Fruit fly (Drosophila melanogaster) whole organism, prepupa: ENCODE measurements around the gene CG32554.
A peak's percentile ranks its signal among the peaks of the same experiment; 100 is the strongest.

ENCODE experiments used
- Blimp-1 ChIP-seq: fragments of 200-800 bp; sonication (Bioruptor generic); optimal IDR thresholded peaks from 3 replicates; lab custom pipeline; 2017; ENCODE audit warnings: missing biosample characterization, missing genetic modification characterization, mild to moderate bottlenecking, moderate library complexity, missing genetic modification reagents
- CG10631 ChIP-seq: fragments of 200-800 bp; sonication (Bioruptor generic); optimal IDR thresholded peaks from 2 replicates; lab custom pipeline; 2016; ENCODE audit warnings: missing biosample characterization, missing genetic modification characterization
- CG11294 ChIP-seq: fragments of 200-800 bp; sonication (Bioruptor generic); IDR thresholded peaks from 2 replicates; pipeline ENCODE4 v1.3.6; 2022; ENCODE audit warnings: missing biosample characterization, missing genetic modification characterization
- CG11762 ChIP-seq: fragments of 200-800 bp; sonication (Bioruptor generic); optimal IDR thresholded peaks from 3 replicates; lab custom pipeline; 2016; ENCODE audit warnings: missing biosample characterization, missing genetic modification characterization; ENCODE audit not compliant: insufficient read depth
- CG11902 ChIP-seq: fragments of 200-800 bp; sonication (Bioruptor generic); optimal IDR thresholded peaks from 3 replicates; lab custom pipeline; 2016; ENCODE audit warnings: missing biosample characterization, missing genetic modification characterization
- CG1621 ChIP-seq: fragments of 200-800 bp; sonication (Bioruptor generic); optimal IDR thresholded peaks from 3 replicates; lab custom pipeline; 2018; ENCODE audit warnings: missing biosample characterization, mild to moderate bottlenecking, missing genetic modification characterization
- CG16779 ChIP-seq: fragments of 200-800 bp; sonication (Bioruptor generic); optimal IDR thresholded peaks from 3 replicates; lab custom pipeline; 2017; ENCODE audit warnings: missing biosample characterization, mild to moderate bottlenecking, missing genetic modification characterization
- CG3032 ChIP-seq: fragments of 200-800 bp; optimal IDR thresholded peaks from 2 replicates; lab custom pipeline; 2019; ENCODE audit warnings: missing biosample characterization, mild to moderate bottlenecking, missing genetic modification characterization, moderate library complexity
- CG32006 ChIP-seq: fragments of 200-800 bp; sonication (Bioruptor generic); optimal IDR thresholded peaks from 3 replicates; lab custom pipeline; 2017; ENCODE audit warnings: missing biosample characterization, mild to moderate bottlenecking, missing genetic modification characterization
- CG34406 ChIP-seq: fragments of 200-800 bp; sonication (Bioruptor generic); optimal IDR thresholded peaks from 3 replicates; lab custom pipeline; 2016; ENCODE audit warnings: missing biosample characterization, missing genetic modification characterization
- CG3919 ChIP-seq: fragments of 200-800 bp; sonication (Bioruptor generic); optimal IDR thresholded peaks from 3 replicates; lab custom pipeline; 2016; ENCODE audit warnings: missing biosample characterization, missing genetic modification characterization
- CG4318 ChIP-seq: fragments of 200-800 bp; sonication (Bioruptor generic); optimal IDR thresholded peaks from 3 replicates; lab custom pipeline; 2017; ENCODE audit warnings: missing biosample characterization, mild to moderate bottlenecking, missing genetic modification characterization
- CG6163 ChIP-seq: fragments of 200-800 bp; sonication (Bioruptor generic); IDR thresholded peaks from 3 replicates; pipeline ENCODE4 v1.3.6; 2022; ENCODE audit warnings: missing biosample characterization, missing genetic modification characterization
- CG6276 ChIP-seq: fragments of 200-800 bp; sonication (Bioruptor generic); optimal IDR thresholded peaks from 2 replicates; lab custom pipeline; 2017; ENCODE audit warnings: missing biosample characterization, mild to moderate bottlenecking, missing genetic modification characterization
- CG6792 ChIP-seq: fragments of 200-800 bp; sonication (Bioruptor generic); optimal IDR thresholded peaks from 3 replicates; lab custom pipeline; 2016; ENCODE audit warnings: missing biosample characterization, missing genetic modification characterization
- CG6854 ChIP-seq: fragments of 200-800 bp; sonication (Bioruptor generic); optimal IDR thresholded peaks from 2 replicates; lab custom pipeline; 2017; ENCODE audit warnings: missing biosample characterization, mild to moderate bottlenecking, missing genetic modification characterization
- CG7368 ChIP-seq: fragments of 200-800 bp; sonication (Bioruptor generic); optimal IDR thresholded peaks from 3 replicates; lab custom pipeline; 2016; ENCODE audit warnings: missing biosample characterization, missing genetic modification characterization
- CG8319 ChIP-seq: fragments of 200-800 bp; sonication (Bioruptor generic); optimal IDR thresholded peaks from 3 replicates; lab custom pipeline; 2016; ENCODE audit warnings: missing biosample characterization, missing genetic modification characterization
- CG8632 ChIP-seq: fragments of 200-800 bp; sonication (Bioruptor generic); optimal IDR thresholded peaks from 3 replicates; lab custom pipeline; 2016; ENCODE audit warnings: missing biosample characterization, missing genetic modification characterization
- Eip78C ChIP-seq: fragments of 200-800 bp; sonication (Bioruptor generic); peaks from one replicate; lab custom pipeline; 2016; ENCODE audit warnings: missing biosample characterization, missing genetic modification characterization
- Eip93F ChIP-seq: fragments of 200-800 bp; sonication (Bioruptor generic); optimal IDR thresholded peaks from 2 replicates; lab custom pipeline; 2016; ENCODE audit warnings: missing biosample characterization, mild to moderate bottlenecking, missing genetic modification characterization
- Ets21C ChIP-seq: fragments of 200-800 bp; sonication (Bioruptor generic); optimal IDR thresholded peaks from 3 replicates; lab custom pipeline; 2016; ENCODE audit warnings: missing biosample characterization, missing genetic modification characterization
- Ets96B ChIP-seq: fragments of 200-800 bp; optimal IDR thresholded peaks from 2 replicates; lab custom pipeline; 2019; ENCODE audit warnings: missing biosample characterization, mild to moderate bottlenecking, missing genetic modification characterization, moderate library complexity
- Hr38 ChIP-seq: sonication (Bioruptor generic); optimal IDR thresholded peaks from 2 replicates; lab custom pipeline; 2016; ENCODE audit warnings: missing biosample characterization, missing genetic modification characterization
- Hr4 ChIP-seq: fragments of 200-800 bp; sonication (Bioruptor generic); optimal IDR thresholded peaks from 3 replicates; lab custom pipeline; 2016; ENCODE audit warnings: missing biosample characterization, missing genetic modification characterization
- Met ChIP-seq: fragments of 200-800 bp; sonication (Bioruptor generic); optimal IDR thresholded peaks from 3 replicates; lab custom pipeline; 2016; ENCODE audit warnings: missing biosample characterization, missing genetic modification characterization
- OdsH ChIP-seq: fragments of 200-800 bp; sonication (Bioruptor generic); optimal IDR thresholded peaks from 3 replicates; lab custom pipeline; 2016; ENCODE audit warnings: missing biosample characterization, missing genetic modification characterization
- Smox ChIP-seq: fragments of 200-800 bp; sonication (Bioruptor generic); optimal IDR thresholded peaks from 3 replicates; lab custom pipeline; 2016; ENCODE audit warnings: missing biosample characterization, missing genetic modification characterization
- Sox102F ChIP-seq: fragments of 200-800 bp; sonication (Bioruptor generic); optimal IDR thresholded peaks from 2 replicates; lab custom pipeline; 2016; ENCODE audit warnings: missing biosample characterization, mild to moderate bottlenecking, missing genetic modification characterization
- Sox14 ChIP-seq: fragments of 200-800 bp; sonication (Bioruptor generic); optimal IDR thresholded peaks from 3 replicates; lab custom pipeline; 2016; ENCODE audit warnings: missing biosample characterization, missing genetic modification characterization
- Sox15 ChIP-seq: fragments of 200-800 bp; sonication (Bioruptor generic); optimal IDR thresholded peaks from 3 replicates; lab custom pipeline; 2016; ENCODE audit warnings: missing biosample characterization, missing genetic modification characterization
- achi ChIP-seq: fragments of 200-800 bp; sonication (Bioruptor generic); optimal IDR thresholded peaks from 3 replicates; lab custom pipeline; 2016; ENCODE audit warnings: missing biosample characterization, missing genetic modification characterization
- acj6 ChIP-seq: fragments of 200-800 bp; sonication (Bioruptor generic); optimal IDR thresholded peaks from 3 replicates; lab custom pipeline; 2016; ENCODE audit warnings: missing biosample characterization, missing genetic modification characterization
- cyc ChIP-seq: fragments of 200-800 bp; sonication (Bioruptor generic); optimal IDR thresholded peaks from 3 replicates; lab custom pipeline; 2016; ENCODE audit warnings: missing biosample characterization, missing genetic modification characterization
- dac ChIP-seq: fragments of 200-800 bp; sonication (Bioruptor generic); optimal IDR thresholded peaks from 2 replicates; lab custom pipeline; 2017; ENCODE audit warnings: missing biosample characterization, mild to moderate bottlenecking, missing genetic modification characterization
- dsx ChIP-seq: fragments of 200-800 bp; optimal IDR thresholded peaks from 3 replicates; lab custom pipeline; 2019; ENCODE audit warnings: missing biosample characterization, mild to moderate bottlenecking, missing genetic modification characterization, moderate library complexity; ENCODE audit not compliant: poor library complexity, severe bottlenecking
- eg ChIP-seq: fragments of 200-800 bp; sonication (Bioruptor generic); IDR thresholded peaks from 3 replicates; pipeline ENCODE4 v1.3.6; 2022; ENCODE audit warnings: missing biosample characterization, missing genetic modification characterization
- esn ChIP-seq: fragments of 200-800 bp; sonication (Bioruptor generic); optimal IDR thresholded peaks from 2 replicates; lab custom pipeline; 2016; ENCODE audit warnings: missing biosample characterization, mild to moderate bottlenecking, missing genetic modification characterization, moderate library complexity
- fd59A ChIP-seq: fragments of 200-800 bp; sonication (Bioruptor generic); optimal IDR thresholded peaks from 2 replicates; lab custom pipeline; 2017; ENCODE audit warnings: missing biosample characterization, mild to moderate bottlenecking, missing genetic modification characterization, missing genetic modification reagents
- fkh ChIP-seq: fragments of 200-800 bp; sonication (Bioruptor generic); optimal IDR thresholded peaks from 3 replicates; lab custom pipeline; 2017; ENCODE audit warnings: missing biosample characterization, mild to moderate bottlenecking, missing genetic modification characterization, moderate library complexity
- lz ChIP-seq: fragments of 200-800 bp; sonication (Bioruptor generic); optimal IDR thresholded peaks from 3 replicates; lab custom pipeline; 2016; ENCODE audit warnings: missing biosample characterization, missing genetic modification characterization
- net ChIP-seq: fragments of 200-800 bp; sonication (Bioruptor generic); optimal IDR thresholded peaks from 3 replicates; lab custom pipeline; 2016; ENCODE audit warnings: missing biosample characterization, missing genetic modification characterization
- pdm3 ChIP-seq: fragments of 200-800 bp; sonication (Bioruptor generic); optimal IDR thresholded peaks from 3 replicates; lab custom pipeline; 2016; ENCODE audit warnings: missing biosample characterization, missing genetic modification characterization
- salr ChIP-seq, 2 experiments: fragments of 200-800 bp; sonication (Bioruptor generic); optimal IDR thresholded peaks; 3 replicates each; lab custom pipeline; 2016 to 2018; ENCODE audit warnings: missing biosample characterization in 2 of 2, missing genetic modification characterization in 2 of 2, mild to moderate bottlenecking in 1 of 2
- spab ChIP-seq: fragments of 200-800 bp; sonication (Bioruptor generic); optimal IDR thresholded peaks from 2 replicates; lab custom pipeline; 2017; ENCODE audit warnings: missing biosample characterization, mild to moderate bottlenecking, missing genetic modification characterization, missing genetic modification reagents
- ss ChIP-seq, 2 experiments: fragments of 200-800 bp; sonication (Bioruptor generic); optimal IDR thresholded peaks; 2 replicates in 1 of 2; 3 replicates in 1 of 2; lab custom pipeline; 2017 to 2018; ENCODE audit warnings: mild to moderate bottlenecking in 2 of 2, missing biosample characterization in 2 of 2, missing genetic modification characterization in 2 of 2, moderate library complexity in 1 of 2
- svp ChIP-seq: fragments of 200-800 bp; sonication (Bioruptor generic); peaks from one replicate; lab custom pipeline; 2016; ENCODE audit warnings: missing biosample characterization, missing genetic modification characterization
- topi ChIP-seq: fragments of 200-800 bp; sonication (Bioruptor generic); optimal IDR thresholded peaks from 3 replicates; lab custom pipeline; 2016; ENCODE audit warnings: missing biosample characterization, missing genetic modification characterization

The CG32554 gene

dm6 chrX:17875695-17876094 is 23.2 kb upstream of the CG32554 start:
- TF ChIP-seq Smox (GFP tag; lab: Kevin White, UChicago) (peak; percentile 33), lz (no peak), svp (GFP tag; lab: Kevin White, UChicago) (peak; percentile 58), Sox14 (GFP tag; lab: Kevin White, UChicago) (peak; percentile 15), cyc (no peak), CG4318 (GFP tag; lab: Kevin White, UChicago) (no peak), CG32006 (GFP tag; lab: Kevin White, UChicago) (no peak), Eip93F (peak; percentile 64), dac (no peak), Eip78C (GFP tag; lab: Kevin White, UChicago) (peak; percentile 41), Met (peak; percentile 32)

- TF ChIP-seq CG4318 (GFP tag; lab: Kevin White, UChicago) (no peak), CG6854 (GFP tag; lab: Kevin White, UChicago) (no peak), CG11902 (GFP tag; lab: Kevin White, UChicago) (peak; percentile 20), cyc (peak; percentile 56), CG3919 (GFP tag; lab: Kevin White, UChicago) (peak; percentile 58), CG1621 (tag; lab: Kevin White, UChicago) (peak; percentile 9), Ets21C (GFP tag; lab: Kevin White, UChicago) (peak; percentile 41), salr (GFP tag; optimal IDR thresholded peaks at IDR 0.05; lab: Kevin White, UChicago) (no peak), CG16779 (tag; lab: Kevin White, UChicago) (peak; percentile 20), CG32006 (GFP tag; lab: Kevin White, UChicago) (peak; percentile 32), Sox102F (peak; percentile 55), Blimp-1 (GFP tag; lab: Kevin White, UChicago) (no peak), CG6163 (peak; percentile 46; the same call in 2 of the 3 replicates), fkh (GFP tag; lab: Kevin White, UChicago) (no peak), dsx (GFP tag; lab: Kevin White, UChicago) (peak; percentile 47), Sox15 (GFP tag; lab: Kevin White, UChicago) (peak; percentile 30), CG8319 (GFP tag; lab: Kevin White, UChicago) (no peak), Sox14 (GFP tag; lab: Kevin White, UChicago) (peak; percentile 3), CG3032 (no peak), OdsH (GFP tag; lab: Kevin White, UChicago) (peak; percentile 43), CG8632 (GFP tag; lab: Kevin White, UChicago) (peak; percentile 1), pdm3 (GFP tag; lab: Kevin White, UChicago) (peak; percentile 46), Hr4 (GFP tag; lab: Kevin White, UChicago) (peak; percentile 62), dac (no peak), Met (peak; percentile 67), Eip93F (peak; percentile 25), CG11294 (GFP tag; lab: Robert Waterston, UW) (no peak), CG11762 (GFP tag; lab: Kevin White, UChicago) (peak; percentile 6), fd59A (GFP tag; lab: Kevin White, UChicago) (no peak), achi (GFP tag; lab: Kevin White, UChicago) (peak; percentile 44), CG10631 (peak; percentile 31), net (GFP tag; lab: Kevin White, UChicago) (peak; percentile 28), spab (GFP tag; lab: Kevin White, UChicago) (no peak), eg (peak; percentile 55; the same call in 1 of the 3 replicates), svp (GFP tag; lab: Kevin White, UChicago) (peak; percentile 86), acj6 (GFP tag; lab: Kevin White, UChicago) (peak; percentile 27), ss (GFP tag; optimal IDR thresholded peaks at IDR 0.05; lab: Kevin White, UChicago) (peak; percentile 43 to 63), esn (GFP tag; lab: Kevin White, UChicago) (peak; percentile 59), CG7368 (peak; percentile 47), Eip78C (GFP tag; lab: Kevin White, UChicago) (peak; percentile 86), Hr38 (GFP tag; lab: Kevin White, UChicago) (no peak), Ets96B (tag; lab: Kevin White, UChicago) (peak; percentile 13), topi (GFP tag; lab: Kevin White, UChicago) (peak; percentile 74), CG34406 (peak; percentile 4), CG6792 (GFP tag; lab: Kevin White, UChicago) (peak; percentile 46), Smox (GFP tag; lab: Kevin White, UChicago) (peak; percentile 15), CG6276 (GFP tag; lab: Kevin White, UChicago) (peak; percentile 27)
These were observed 22.6 kb upstream of the CG32554 start for dm6 chrX:17875014-17875589.
